Worm (Caenorhabditis elegans): Measurements from ENCODE around the gene sru-1.

sru-1 gene

DNA sequence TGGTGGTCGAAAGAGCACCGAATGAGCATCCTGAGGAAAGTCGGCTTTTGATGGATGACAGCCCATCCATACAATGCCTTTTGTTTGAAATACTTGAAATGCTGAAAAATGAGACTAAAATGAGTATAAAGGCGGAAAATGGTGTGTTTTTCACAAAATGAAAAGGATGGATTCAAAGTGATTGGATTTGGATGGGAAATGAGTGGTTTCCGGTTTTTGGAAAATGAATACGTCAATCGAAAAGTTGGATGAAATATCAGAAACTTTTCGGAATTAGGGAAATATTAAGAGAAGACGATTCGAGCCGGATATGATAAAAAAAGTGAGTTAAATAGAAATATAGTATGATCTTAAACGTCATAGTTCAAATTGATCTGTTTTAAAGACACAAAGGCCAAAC, 21.0 kb upstream of the sru-1 start, which contains the start of gene F38E11.6:
F38E11.6 (minus strand) TSS at position 101 of the 400 bp plus-strand sequence.
- TF ChIP-seq dao-5 (tag; optimal IDR thresholded peaks at IDR 0.05): no peak
- TF ChIP-seq him-1 (tag; optimal IDR thresholded peaks at IDR 0.05): no peak
- TF ChIP-seq W03F9.2 (tag; optimal IDR thresholded peaks at IDR 0.05): no peak

DNA sequence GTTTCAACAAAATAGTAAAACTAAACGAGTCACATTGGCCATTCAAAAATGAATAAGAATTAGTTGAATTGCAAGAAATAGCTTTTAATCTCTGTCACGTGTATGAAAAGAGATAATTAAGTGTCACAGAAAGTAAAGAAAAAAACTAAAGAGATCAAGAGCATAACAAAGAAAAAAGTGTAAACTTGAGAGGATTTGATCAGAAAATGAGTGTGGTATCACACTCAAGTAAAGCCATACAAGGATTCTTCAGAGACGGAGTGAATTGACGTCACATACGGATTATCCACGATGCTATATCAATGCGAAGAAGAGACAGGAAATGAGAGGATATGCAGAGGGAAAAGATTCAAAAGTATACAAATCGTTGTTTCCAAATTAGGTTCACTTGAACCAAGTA, 19.1 kb upstream of the sru-1 start:
- TF ChIP-seq dao-5 (tag; optimal IDR thresholded peaks at IDR 0.05) (no peak), W03F9.2 (tag; optimal IDR thresholded peaks at IDR 0.05) (no peak), him-1 (tag; optimal IDR thresholded peaks at IDR 0.05) (no peak)

ce11 chrIV:9477135-9477928, 11.1 kb upstream of the sru-1 start, which contains the start of gene wrt-3:
TSS of gene wrt-3 (minus strand) at chrIV:9477456.
- TF ChIP-seq dao-5 (tag; optimal IDR thresholded peaks at IDR 0.05): peak; percentile 88
- TF ChIP-seq him-1 (tag; optimal IDR thresholded peaks at IDR 0.05): peak; percentile 36
- no peak for TF ChIP-seq W03F9.2 (tag; optimal IDR thresholded peaks at IDR 0.05)

DNA sequence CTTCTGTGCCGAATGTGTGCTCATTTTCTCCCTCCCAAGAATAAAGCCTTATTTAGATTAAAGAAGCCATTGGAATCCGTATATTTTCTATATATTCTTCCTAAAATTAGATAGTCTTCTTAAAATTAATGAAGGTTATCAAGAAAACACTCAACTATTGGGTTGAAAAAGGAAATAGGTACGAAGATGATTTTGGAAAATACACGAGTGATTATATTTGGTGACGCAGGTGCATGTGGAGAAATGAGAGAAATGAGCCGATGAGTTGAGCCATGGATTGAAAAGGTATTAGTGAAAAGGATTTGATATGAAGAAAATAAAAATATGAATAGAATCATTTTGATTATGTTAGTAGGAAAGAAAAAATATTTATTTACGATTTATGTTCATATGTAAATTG, 7.5 kb upstream of the sru-1 start, which contains the start of gene cng-3:
cng-3 (minus strand) TSS at position 102 of the 400 bp plus-strand sequence.
- TF ChIP-seq him-1 (tag; optimal IDR thresholded peaks at IDR 0.05) (no peak), W03F9.2 (tag; optimal IDR thresholded peaks at IDR 0.05) (no peak)

ce11 chrIV:9485040-9485439, 3.4 kb upstream of the sru-1 start, which contains the start of gene gadr-2:
TSS of gene gadr-2 (minus strand) at chrIV:9485140.
- TF ChIP-seq dao-5 (tag; optimal IDR thresholded peaks at IDR 0.05): no peak
- no peak for TF ChIP-seq him-1 (tag; optimal IDR thresholded peaks at IDR 0.05)
- TF ChIP-seq W03F9.2 (tag; optimal IDR thresholded peaks at IDR 0.05): no peak

ce11 chrIV:9485972-9486371, 2.4 kb upstream of the sru-1 start, which contains the start of gene sru-2:
TSS of gene sru-2 (plus strand) at chrIV:9486272.
- TF ChIP-seq him-1 (tag; optimal IDR thresholded peaks at IDR 0.05) (no peak), W03F9.2 (tag; optimal IDR thresholded peaks at IDR 0.05) (no peak), dao-5 (tag; optimal IDR thresholded peaks at IDR 0.05) (no peak)

DNA sequence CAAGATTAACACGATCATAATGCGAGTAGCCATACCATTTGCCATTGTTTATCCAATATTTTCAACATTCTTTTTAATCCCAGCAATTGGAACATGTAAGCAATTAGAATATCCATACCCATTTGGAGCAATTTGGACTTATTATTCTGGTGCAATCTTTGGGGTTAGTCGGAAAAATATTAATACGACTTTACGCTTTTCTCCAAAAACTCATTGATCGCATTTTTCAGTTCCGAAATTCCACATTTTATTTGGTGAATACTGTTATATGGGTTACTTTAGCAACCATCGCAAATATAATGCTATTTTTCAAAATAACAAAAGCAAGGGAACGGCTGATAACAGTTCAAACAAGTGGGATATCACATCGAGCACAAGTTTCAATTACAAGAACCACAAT, 1.6 kb upstream of the sru-1 start:
- TF ChIP-seq him-1 (tag; optimal IDR thresholded peaks at IDR 0.05): no peak
- TF ChIP-seq W03F9.2 (tag; optimal IDR thresholded peaks at IDR 0.05): no peak
- TF ChIP-seq dao-5 (tag; optimal IDR thresholded peaks at IDR 0.05): no peak

- TF ChIP-seq dao-5 (tag; optimal IDR thresholded peaks at IDR 0.05) (no peak), W03F9.2 (tag; optimal IDR thresholded peaks at IDR 0.05) (no peak), him-1 (tag; optimal IDR thresholded peaks at IDR 0.05) (no peak)
Observed at ce11 chrIV:9490320-9490719, 1.9 kb downstream of the sru-1 start, which contains the start of gene sru-6. TSS of gene sru-6 (plus strand) at chrIV:9490620.

ce11 chrIV:9496306-9496705, 7.9 kb downstream of the sru-1 start, which contains the start of gene sru-3:
TSS of gene sru-3 (plus strand) at chrIV:9496606.
- TF ChIP-seq him-1 (tag; optimal IDR thresholded peaks at IDR 0.05) (no peak), W03F9.2 (tag; optimal IDR thresholded peaks at IDR 0.05) (no peak), dao-5 (tag; optimal IDR thresholded peaks at IDR 0.05) (no peak)

DNA sequence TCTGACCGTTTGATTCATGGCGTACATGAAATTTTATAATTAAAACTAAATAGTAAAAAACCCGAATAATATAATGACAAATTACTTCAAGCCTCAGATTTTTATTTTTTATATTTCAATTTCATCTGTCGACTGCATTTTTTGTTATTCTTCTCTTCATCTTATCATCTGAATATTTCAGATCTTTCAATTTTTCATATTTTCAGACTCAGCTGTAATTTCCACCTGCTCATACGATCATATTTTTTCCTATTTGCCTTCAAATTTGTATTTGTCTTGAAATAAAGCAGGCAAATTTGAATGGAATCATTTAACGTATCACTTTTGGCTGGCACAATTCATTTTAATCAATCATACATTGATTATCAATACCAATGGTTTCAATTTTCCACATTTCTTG, 9.7 kb downstream of the sru-1 start, which contains the start of gene sru-4:
sru-4 (plus strand) TSS at position 301 of the 400 bp plus-strand sequence.
- TF ChIP-seq dao-5 (tag; optimal IDR thresholded peaks at IDR 0.05) (no peak), W03F9.2 (tag; optimal IDR thresholded peaks at IDR 0.05) (no peak), him-1 (tag; optimal IDR thresholded peaks at IDR 0.05) (no peak)

ce11 chrIV:9499636-9500035, 11.2 kb downstream of the sru-1 start:
- no peak for TF ChIP-seq W03F9.2 (tag; optimal IDR thresholded peaks at IDR 0.05)
- TF ChIP-seq him-1 (tag; optimal IDR thresholded peaks at IDR 0.05): no peak
- no peak for TF ChIP-seq dao-5 (tag; optimal IDR thresholded peaks at IDR 0.05)

- TF ChIP-seq W03F9.2 (tag; optimal IDR thresholded peaks at IDR 0.05) (no peak), dao-5 (tag; optimal IDR thresholded peaks at IDR 0.05) (no peak), him-1 (tag; optimal IDR thresholded peaks at IDR 0.05) (no peak)
Observed at ce11 chrIV:9500100-9500499, 11.7 kb downstream of the sru-1 start, which contains the start of gene ugt-21. TSS of gene ugt-21 (plus strand) at chrIV:9500311.

ce11 chrIV:9506251-9506650, 17.8 kb downstream of the sru-1 start, which contains the start of gene ttr-9:
TSS of gene ttr-9 (minus strand) at chrIV:9506351.
- TF ChIP-seq him-1 (tag; optimal IDR thresholded peaks at IDR 0.05) (no peak), dao-5 (tag; optimal IDR thresholded peaks at IDR 0.05) (no peak), W03F9.2 (tag; optimal IDR thresholded peaks at IDR 0.05) (no peak)

ce11 chrIV:9508612-9509011, 20.2 kb downstream of the sru-1 start, which contains the start of gene ethe-1:
TSS of gene ethe-1 (minus strand) at chrIV:9508761.
- TF ChIP-seq him-1 (tag; optimal IDR thresholded peaks at IDR 0.05): no peak
- TF ChIP-seq W03F9.2 (tag; optimal IDR thresholded peaks at IDR 0.05): no peak
- no peak for TF ChIP-seq dao-5 (tag; optimal IDR thresholded peaks at IDR 0.05)
